Worm (Caenorhabditis elegans): Measurements from ENCODE around the gene C50D2.2.

DNA sequence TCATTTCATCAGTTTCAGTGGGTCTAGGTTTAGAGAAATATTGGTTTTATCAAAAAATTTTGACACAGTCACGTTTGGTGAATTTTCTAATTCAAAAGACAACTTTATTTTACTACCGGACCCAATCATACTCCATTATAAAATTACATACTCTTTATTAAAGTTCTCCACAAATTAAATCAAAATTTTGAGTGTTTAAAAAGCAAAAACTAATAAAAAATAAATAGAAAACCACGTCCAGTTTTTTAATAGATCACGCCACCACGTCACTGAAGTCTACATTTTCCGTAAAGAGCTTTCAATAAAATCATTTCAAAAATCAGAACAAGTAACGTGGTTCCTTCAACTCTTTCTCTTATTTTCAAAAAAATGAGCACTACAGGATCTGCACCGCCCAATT is 3.1 kb upstream of the C50D2.2 start, which contains the start of gene txt-1:
- TF ChIP-seq crh-2 (tag; optimal IDR thresholded peaks at IDR 0.05): no peak
- no peak for TF ChIP-seq lsy-2 (tag; optimal IDR thresholded peaks at IDR 0.05)
- TF ChIP-seq unc-39 (tag; optimal IDR thresholded peaks at IDR 0.05): no peak
- TF ChIP-seq nhr-11 (tag; optimal IDR thresholded peaks at IDR 0.05): no peak
- TF ChIP-seq egl-27 (tag; optimal IDR thresholded peaks at IDR 0.05): no peak
- TF ChIP-seq snpc-4 (tag; optimal IDR thresholded peaks at IDR 0.05): no peak
- TF ChIP-seq ama-1 (optimal IDR thresholded peaks at IDR 0.05): no peak
- TF ChIP-seq elt-3 (tag; optimal IDR thresholded peaks at IDR 0.05): no peak
- TF ChIP-seq aly-2 (tag; optimal IDR thresholded peaks at IDR 0.05): no peak
- TF ChIP-seq ztf-11 (tag; optimal IDR thresholded peaks at IDR 0.05): no peak

All from whole organism, L2 larva.